Fruit fly (Drosophila melanogaster) ovary, adult (tissue): ENCODE measurements around the gene Gp93.

ENCODE experiments used
- CG17801 ChIP-seq: fragments of 200-800 bp; optimal IDR thresholded peaks from 2 replicates; lab custom pipeline; 2019; ENCODE audit warnings: missing biosample characterization, mild to moderate bottlenecking, missing genetic modification characterization, moderate library complexity; ENCODE audit not compliant: partially characterized antibody

Gp93 gene

DNA sequence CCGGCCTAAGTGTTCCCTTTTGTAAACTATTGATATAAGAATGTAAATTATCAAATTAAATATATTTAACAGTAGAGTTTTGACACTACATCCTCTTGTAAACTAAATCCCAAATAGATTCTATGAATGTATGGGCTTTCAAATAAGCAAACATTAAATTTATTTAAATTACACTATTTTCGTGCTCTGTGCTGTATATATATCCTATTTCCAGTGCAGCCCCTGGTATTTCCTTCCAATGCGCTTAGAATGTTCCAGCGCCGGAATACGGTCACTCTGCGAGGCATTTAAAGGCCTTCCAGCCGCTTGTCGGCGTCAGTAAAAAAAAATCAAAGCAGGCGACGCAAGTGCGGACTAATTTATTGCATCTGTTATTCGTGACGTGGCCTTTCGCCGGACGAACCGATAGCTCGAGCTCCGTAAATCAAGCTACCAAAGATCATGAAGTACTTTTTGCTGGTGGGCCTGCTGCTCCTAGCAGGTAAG, at the start of gene Gp93:
Gene Gp93, plus strand, starts transcription at position 291 of the 486 bp plus-strand sequence.
- TF ChIP-seq CG17801 (GFP tag; lab: Kevin White, UChicago), result peak; percentile 64

dm6 chr3R:27905695-27906094, 42.8 kb upstream of the Gp93 start, which contains the start of gene CG34353:
TSS of gene CG34353 (minus strand) at chr3R:27905843.
- TF ChIP-seq CG17801 (GFP tag; lab: Kevin White, UChicago), result no peak

- no peak for TF ChIP-seq CG17801 (GFP tag; lab: Kevin White, UChicago)
These were observed 36.4 kb upstream of the Gp93 start, which contains the start of gene mil for dm6 chr3R:27912147-27912546. TSS of gene mil (plus strand) at chr3R:27912447.

dm6 chr3R:27916355-27917019, 32.0 kb upstream of the Gp93 start, which contains the start of the genes CG5003 and mRpS22:
TSS of gene CG5003 (minus strand) at chr3R:27916516.
TSS of gene mRpS22 (plus strand) at chr3R:27916908.
- no peak for TF ChIP-seq CG17801 (GFP tag; lab: Kevin White, UChicago)

dm6 chr3R:27919385-27919789, 29.1 kb upstream of the Gp93 start, which contains the start of gene Boh1:
TSS of gene Boh1 (minus strand) at chr3R:27919460.
- TF ChIP-seq CG17801 (GFP tag; lab: Kevin White, UChicago), result peak; percentile 56

DNA sequence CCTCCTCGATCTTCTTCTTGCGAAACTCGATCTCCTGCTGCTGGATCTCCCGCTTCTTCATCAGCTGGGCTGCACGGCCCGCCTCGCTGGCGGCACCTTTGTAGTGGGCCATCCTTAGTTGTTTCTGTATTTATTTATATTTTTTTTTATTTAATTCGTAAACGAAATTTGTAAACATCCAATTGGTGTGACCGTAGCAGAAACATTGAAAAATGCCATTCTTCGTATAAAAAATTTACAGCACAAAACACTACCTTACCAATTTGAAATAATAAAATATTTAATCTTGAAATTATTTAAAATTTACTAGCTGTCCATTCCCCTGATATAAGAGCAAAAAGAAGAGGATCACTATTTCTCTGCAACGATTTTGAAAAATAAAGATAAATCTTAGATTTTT, 27.6 kb upstream of the Gp93 start, which contains the start of gene CG12259:
Gene CG12259, minus strand, starts transcription at position 207 of the 400 bp plus-strand sequence.
- TF ChIP-seq CG17801 (GFP tag; lab: Kevin White, UChicago), result no peak

DNA sequence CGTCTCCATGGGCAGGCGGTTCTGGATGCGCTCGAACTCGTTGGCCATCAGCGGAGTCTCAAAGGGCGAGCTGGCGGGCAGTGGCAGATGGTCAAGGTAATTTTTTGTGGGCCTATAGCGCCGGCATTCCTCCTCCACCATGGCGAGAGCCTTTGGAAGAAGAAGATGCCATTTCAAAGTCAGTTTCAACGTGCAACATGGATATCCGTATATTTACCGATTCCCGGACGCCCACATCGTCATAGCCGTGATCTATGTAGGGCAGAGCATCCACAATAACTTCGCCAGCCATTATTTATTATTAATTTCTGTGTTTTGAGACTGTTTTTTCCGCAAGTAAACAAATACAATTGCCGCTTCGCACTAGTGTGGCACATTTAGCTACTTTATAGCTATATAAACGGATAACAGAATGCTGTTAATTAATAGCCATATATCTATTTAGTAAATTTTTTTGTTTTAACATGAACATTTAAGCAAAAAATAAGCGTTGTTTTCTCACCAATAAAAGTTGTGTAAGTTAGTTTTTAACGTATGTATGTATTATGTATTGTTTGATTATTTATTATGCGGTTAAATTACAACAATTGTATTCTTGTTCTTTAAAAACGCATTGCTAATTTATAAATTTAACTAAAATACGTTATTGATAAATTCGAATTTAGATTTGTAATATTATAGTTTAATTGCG, 26.4 kb upstream of the Gp93 start, which contains the start of gene BCAS2:
Gene BCAS2, minus strand, starts transcription at position 375 of the 691 bp plus-strand sequence.
- no peak for TF ChIP-seq CG17801 (GFP tag; lab: Kevin White, UChicago)

dm6 chr3R:27922673-27923175, 25.8 kb upstream of the Gp93 start, which contains the start of gene RpL4:
TSS of gene RpL4 (plus strand) at chr3R:27922821.
- TF ChIP-seq CG17801 (GFP tag; lab: Kevin White, UChicago), result peak; percentile 44

- peak; percentile 49 for TF ChIP-seq CG17801 (GFP tag; lab: Kevin White, UChicago)
These were observed 23.2 kb upstream of the Gp93 start, which contains the start of gene mino for dm6 chr3R:27925000-27925970. TSS of gene mino (plus strand) at chr3R:27925191.

DNA sequence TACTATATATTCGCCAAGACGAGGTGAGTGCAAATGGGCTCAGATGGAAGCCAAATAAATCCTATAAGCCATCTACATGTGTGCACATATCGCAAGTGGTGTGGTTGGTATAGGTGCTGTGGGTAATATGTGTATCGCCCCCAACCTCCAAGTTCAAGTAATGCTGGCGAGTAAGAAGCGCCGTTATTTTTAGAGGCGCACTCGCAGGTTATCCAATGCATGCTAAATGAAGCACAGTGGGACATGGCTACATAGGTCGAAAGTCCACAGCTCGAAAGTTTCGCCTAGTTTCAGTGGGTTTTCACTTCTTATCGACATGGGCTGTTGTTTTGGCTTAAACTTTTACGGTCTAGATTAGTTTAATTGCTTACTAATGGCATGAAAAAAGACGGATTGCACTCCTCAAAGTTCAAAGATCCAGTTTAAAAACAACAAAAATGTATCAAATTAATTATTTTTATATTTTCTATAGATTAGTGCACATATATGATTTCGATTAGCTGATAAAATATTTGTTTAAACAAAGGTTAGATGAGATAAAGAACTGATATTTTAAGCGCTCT, 22.5 kb upstream of the Gp93 start:
- TF ChIP-seq CG17801 (GFP tag; lab: Kevin White, UChicago), result no peak

- no peak for TF ChIP-seq CG17801 (GFP tag; lab: Kevin White, UChicago)
These were observed 21.7 kb upstream of the Gp93 start for dm6 chr3R:27926738-27927215.

- TF ChIP-seq CG17801 (GFP tag; lab: Kevin White, UChicago), result no peak
These were observed 20.4 kb upstream of the Gp93 start, which contains the start of gene nenya for dm6 chr3R:27928140-27928539. TSS of gene nenya (minus strand) at chr3R:27928174.
